Worm (Caenorhabditis elegans) whole organism, mixed stage, embryonic: Measurements from ENCODE around the gene tbx-9.

Experiments
- M03D4.4 ChIP-seq: sonication (generic microtip); optimal IDR thresholded peaks from 2 replicates; lab custom pipeline; 2017; ENCODE audit warnings: mild to moderate bottlenecking, missing genetic modification characterization, missing compliant biosample characterization
- bed-3 ChIP-seq: fragments of 200-800 bp; sonication (Bioruptor generic); optimal IDR thresholded peaks from 3 replicates; lab custom pipeline; 2018; ENCODE audit warnings: mild to moderate bottlenecking, missing genetic modification characterization, moderate library complexity, missing compliant biosample characterization
- blmp-1 ChIP-seq: fragments of 150-350 bp; optimal IDR thresholded peaks from 2 replicates; lab custom pipeline; 2014; ENCODE audit warnings: missing biosample characterization, missing genetic modification characterization
- ceh-39 ChIP-seq: fragments of 150-350 bp; optimal IDR thresholded peaks from 2 replicates; lab custom pipeline; 2014; ENCODE audit warnings: missing biosample characterization, missing genetic modification characterization
- ceh-43 ChIP-seq: fragments of 200-800 bp; sonication (Bioruptor generic); optimal IDR thresholded peaks from 2 replicates; lab custom pipeline; 2018; ENCODE audit warnings: mild to moderate bottlenecking, missing genetic modification characterization, moderate library complexity, missing compliant biosample characterization
- ceh-83 ChIP-seq: fragments of 200-800 bp; sonication (Bioruptor generic); optimal IDR thresholded peaks from 2 replicates; lab custom pipeline; 2018; ENCODE audit warnings: mild to moderate bottlenecking, missing genetic modification characterization, missing compliant biosample characterization
- ces-1 ChIP-seq: fragments of 150-350 bp; optimal IDR thresholded peaks from 2 replicates; lab custom pipeline; 2014; ENCODE audit warnings: missing biosample characterization, missing genetic modification reagents, missing genetic modification characterization
- cnd-1 ChIP-seq: fragments of 200-800 bp; sonication (Bioruptor generic); optimal IDR thresholded peaks from 2 replicates; lab custom pipeline; 2018; ENCODE audit warnings: mild to moderate bottlenecking, missing genetic modification characterization, missing compliant biosample characterization
- drap-1 ChIP-seq: fragments of 200-800 bp; sonication (Bioruptor generic); optimal IDR thresholded peaks from 3 replicates; lab custom pipeline; 2018; ENCODE audit warnings: mild to moderate bottlenecking, missing genetic modification characterization, missing compliant biosample characterization
- elt-1 ChIP-seq: sonication (generic microtip); optimal IDR thresholded peaks from 2 replicates; lab custom pipeline; 2017; ENCODE audit warnings: missing genetic modification characterization, mild to moderate bottlenecking, missing compliant biosample characterization, antibody characterized with exemption, moderate library complexity, borderline replicate concordance; ENCODE audit not compliant: insufficient read depth
- elt-3 ChIP-seq: fragments of 150-350 bp; optimal IDR thresholded peaks from 2 replicates; lab custom pipeline; 2014; ENCODE audit warnings: missing biosample characterization, missing genetic modification characterization
- flh-1 ChIP-seq: fragments of 200-800 bp; sonication (Bioruptor generic); optimal IDR thresholded peaks from 2 replicates; lab custom pipeline; 2018; ENCODE audit warnings: mild to moderate bottlenecking, missing genetic modification characterization, moderate library complexity, missing compliant biosample characterization
- ham-2 ChIP-seq: fragments of 200-800 bp; sonication (Bioruptor generic); optimal IDR thresholded peaks from 2 replicates; lab custom pipeline; 2018; ENCODE audit warnings: mild to moderate bottlenecking, missing genetic modification characterization, missing compliant biosample characterization
- hlh-1 ChIP-seq: fragments of 150-350 bp; optimal IDR thresholded peaks from 2 replicates; lab custom pipeline; 2014; ENCODE audit warnings: missing biosample characterization, missing genetic modification reagents, missing genetic modification characterization
- lin-32 ChIP-seq: fragments of 200-800 bp; sonication (Bioruptor generic); optimal IDR thresholded peaks from 2 replicates; lab custom pipeline; 2018; ENCODE audit warnings: mild to moderate bottlenecking, missing genetic modification characterization, missing compliant biosample characterization
- lsy-2 ChIP-seq: fragments of 150-350 bp; optimal IDR thresholded peaks from 2 replicates; lab custom pipeline; 2014; ENCODE audit warnings: missing biosample characterization, missing genetic modification characterization
- mab-5 ChIP-seq: fragments of 150-350 bp; optimal IDR thresholded peaks from 2 replicates; lab custom pipeline; 2014; ENCODE audit warnings: missing biosample characterization, missing genetic modification characterization
- mep-1 ChIP-seq: fragments of 150-350 bp; optimal IDR thresholded peaks from 2 replicates; lab custom pipeline; 2017; ENCODE audit warnings: missing biosample characterization, missing genetic modification reagents, missing genetic modification characterization, inconsistent platforms
- mls-2 ChIP-seq: sonication (generic microtip); optimal IDR thresholded peaks from 2 replicates; lab custom pipeline; 2016; ENCODE audit warnings: mild to moderate bottlenecking, missing genetic modification characterization, moderate library complexity, missing compliant biosample characterization
- nhr-12 ChIP-seq: fragments of 150-350 bp; optimal IDR thresholded peaks from 2 replicates; lab custom pipeline; 2014; ENCODE audit warnings: missing biosample characterization, missing genetic modification characterization
- nhr-2 ChIP-seq: fragments of 150-350 bp; optimal IDR thresholded peaks from 2 replicates; lab custom pipeline; 2014; ENCODE audit warnings: missing biosample characterization, missing genetic modification characterization
- nhr-76 ChIP-seq: sonication (generic microtip); optimal IDR thresholded peaks from 2 replicates; lab custom pipeline; 2017; ENCODE audit warnings: missing biosample characterization, missing genetic modification characterization
- sem-2 ChIP-seq: fragments of 200-800 bp; sonication (Bioruptor generic); optimal IDR thresholded peaks from 2 replicates; lab custom pipeline; 2018; ENCODE audit warnings: mild to moderate bottlenecking, missing genetic modification characterization, missing compliant biosample characterization
- snpc-4 ChIP-seq: fragments of 150-350 bp; optimal IDR thresholded peaks from 2 replicates; lab custom pipeline; 2014; ENCODE audit warnings: missing biosample characterization, missing genetic modification characterization
- sptf-1 ChIP-seq: sonication (generic microtip); optimal IDR thresholded peaks from 2 replicates; lab custom pipeline; 2017; ENCODE audit warnings: mild to moderate bottlenecking, missing genetic modification characterization, moderate library complexity, missing compliant biosample characterization
- tbx-8 ChIP-seq: fragments of 200-800 bp; sonication (Bioruptor generic); optimal IDR thresholded peaks from 2 replicates; lab custom pipeline; 2018; ENCODE audit warnings: mild to moderate bottlenecking, missing genetic modification characterization, moderate library complexity, missing compliant biosample characterization
- unc-120 ChIP-seq: sonication (generic microtip); optimal IDR thresholded peaks from 2 replicates; lab custom pipeline; 2017; ENCODE audit warnings: missing genetic modification characterization, missing compliant biosample characterization; ENCODE audit not compliant: poor library complexity, severe bottlenecking
- unc-62 ChIP-seq: fragments of 150-350 bp; optimal IDR thresholded peaks from 2 replicates; lab custom pipeline; 2014; ENCODE audit warnings: missing biosample characterization, missing genetic modification reagents, missing genetic modification characterization
- zip-8 ChIP-seq: fragments of 150-350 bp; optimal IDR thresholded peaks from 2 replicates; lab custom pipeline; 2014; ENCODE audit warnings: missing biosample characterization, missing genetic modification characterization

The tbx-9 gene

ce11 chrIII:10379632-10380031, 38.0 kb upstream of the tbx-9 start:
- TF ChIP-seq ceh-39 (tag; lab: Kevin White, UChicago): no peak
- no peak for TF ChIP-seq nhr-12 (tag; lab: Kevin White, UChicago)
- TF ChIP-seq nhr-76 (tag; lab: Kevin White, UChicago): no peak
- no peak for TF ChIP-seq unc-120 (tag; lab: Kevin White, UChicago)

ce11 chrIII:10378899-10379298, 37.2 kb upstream of the tbx-9 start:
- TF ChIP-seq elt-3 (no peak), elt-1 (tag; lab: Kevin White, UChicago) (no peak), nhr-2 (no peak), lsy-2 (tag; lab: Kevin White, UChicago) (no peak), nhr-12 (tag; lab: Kevin White, UChicago) (no peak), ceh-39 (tag; lab: Kevin White, UChicago) (no peak), mep-1 (tag; lab: Kevin White, UChicago) (no peak), tbx-8 (GFP tag; lab: Kevin White, UChicago) (no peak), unc-62 (GFP tag; lab: Kevin White, UChicago) (no peak)
- TF ChIP-seq, all 35 proteins: peak for 0

ce11 chrIII:10376041-10376440, 34.4 kb upstream of the tbx-9 start:
- TF ChIP-seq drap-1 (GFP tag; lab: Kevin White, UChicago) (no peak), flh-1 (GFP tag; lab: Kevin White, UChicago) (no peak), snpc-4 (tag; lab: Kevin White, UChicago) (no peak), sem-2 (GFP tag; lab: Kevin White, UChicago) (no peak), hlh-1 (tag; lab: Kevin White, UChicago) (no peak), M03D4.4 (tag; lab: Kevin White, UChicago) (no peak), ceh-83 (no peak), blmp-1 (no peak), ceh-39 (tag; lab: Kevin White, UChicago) (no peak), mab-5 (tag; lab: Kevin White, UChicago) (no peak), nhr-76 (tag; lab: Kevin White, UChicago) (no peak), tbx-8 (GFP tag; lab: Kevin White, UChicago) (no peak), ces-1 (no peak)
- TF ChIP-seq, all 35 proteins: peak for 0

- TF ChIP-seq ces-1 (no peak), ceh-39 (tag; lab: Kevin White, UChicago) (no peak), flh-1 (GFP tag; lab: Kevin White, UChicago) (no peak), mls-2 (tag; lab: Kevin White, UChicago) (no peak), zip-8 (tag; lab: Kevin White, UChicago) (no peak), unc-62 (GFP tag; lab: Kevin White, UChicago) (no peak), sptf-1 (tag; lab: Kevin White, UChicago) (no peak), ham-2 (GFP tag; lab: Kevin White, UChicago) (no peak), nhr-76 (tag; lab: Kevin White, UChicago) (no peak), ceh-43 (GFP tag; lab: Kevin White, UChicago) (no peak), tbx-8 (GFP tag; lab: Kevin White, UChicago) (no peak), lin-32 (GFP tag; lab: Kevin White, UChicago) (no peak), bed-3 (GFP tag; lab: Kevin White, UChicago) (no peak), elt-3 (no peak), cnd-1 (tag; lab: Kevin White, UChicago) (no peak), hlh-1 (tag; lab: Kevin White, UChicago) (no peak), snpc-4 (tag; lab: Kevin White, UChicago) (no peak)
Measured at ce11 chrIII:10373845-10374244, 32.2 kb upstream of the tbx-9 start.

ce11 chrIII:10367355-10367909, 25.8 kb upstream of the tbx-9 start:
- peak; percentile 31 for TF ChIP-seq ces-1
- no peak for TF ChIP-seq nhr-76 (tag; lab: Kevin White, UChicago)
